Worm (Caenorhabditis elegans): ENCODE data around the gene C12D8.13.

ce11 chrV:10212627-10213026, 7.9 kb downstream of the C12D8.13 start, which contains the start of gene hpo-40:
- TF ChIP-seq flt-1 (GFP tag; IDR thresholded peaks at IDR 0.05) (no peak), med-1 (GFP tag; optimal IDR thresholded peaks at IDR 0.05; ENCODE audit: insufficient read depth) (no peak), tab-1 (GFP tag; IDR thresholded peaks at IDR 0.05) (no peak), cog-1 (tag; optimal IDR thresholded peaks at IDR 0.05) (no peak), T22C8.4 (GFP tag; IDR thresholded peaks at IDR 0.05) (no peak), ztf-29 (GFP tag; IDR thresholded peaks at IDR 0.05) (no peak), ref-1 (GFP tag; conservative IDR thresholded peaks at IDR 0.05) (no peak), klf-2 (GFP tag; conservative IDR thresholded peaks at IDR 0.05) (no peak)
